Fruit fly (Drosophila melanogaster): ENCODE results near the gene sNPF.

DNA sequence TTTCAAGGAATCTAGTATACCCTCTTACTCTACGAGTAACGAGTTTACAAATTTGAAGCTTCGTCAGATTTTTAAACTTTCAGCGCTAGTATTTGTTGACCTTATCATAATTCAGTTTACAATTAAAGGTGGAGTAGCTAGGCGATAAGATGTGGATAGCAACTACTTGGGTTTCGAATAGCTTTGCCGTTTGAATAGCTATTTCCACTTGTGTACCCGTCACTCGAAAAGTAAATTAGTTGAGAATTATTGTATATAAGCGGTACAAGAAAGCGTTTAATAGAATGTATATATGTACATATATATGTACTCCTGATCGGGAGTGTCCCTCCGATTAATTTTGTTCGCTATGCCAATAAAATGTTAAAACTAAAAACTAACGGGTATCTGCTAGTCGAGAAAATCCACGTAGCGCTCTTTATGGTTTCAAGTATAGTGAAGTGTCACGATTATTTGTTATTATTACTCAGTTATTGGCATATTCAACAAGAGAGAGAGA lies 1.3 kb upstream of the sNPF start:
- TF ChIP-seq psq (optimal IDR thresholded peaks at IDR 0.05) (no peak), h (optimal IDR thresholded peaks at IDR 0.05) (no peak), Sin3A (optimal IDR thresholded peaks at IDR 0.05) (no peak), ttk (optimal IDR thresholded peaks at IDR 0.05) (no peak), Myc (optimal IDR thresholded peaks at IDR 0.05) (no peak), insv (optimal IDR thresholded peaks at IDR 0.05) (no peak)
